Worm (Caenorhabditis elegans) whole organism, midembryonic: ENCODE measurements around the gene pot-1.

Experiments used
- med-1 ChIP-seq: sonication (generic microtip); optimal IDR thresholded peaks from 2 replicates; lab custom pipeline; 2017; ENCODE audit warnings: missing genetic modification characterization, mild to moderate bottlenecking, missing compliant biosample characterization, antibody characterized with exemption, missing genetic modification reagents; ENCODE audit not compliant: insufficient read depth
- ref-1 ChIP-seq: fragments of 200-800 bp; sonication (Bioruptor generic); conservative IDR thresholded peaks from 2 replicates; pipeline ENCODE4 v1.3.6; 2022; ENCODE audit warnings: missing genetic modification reagents, missing genetic modification characterization, missing compliant biosample characterization
- tab-1 ChIP-seq: fragments of 200-800 bp; sonication (Bioruptor generic); IDR thresholded peaks from 2 replicates; pipeline ENCODE4 v1.3.6; 2022; ENCODE audit warnings: missing genetic modification characterization, missing compliant biosample characterization
- ztf-23 ChIP-seq: fragments of 200-800 bp; sonication (Bioruptor generic); IDR thresholded peaks from 2 replicates; pipeline ENCODE4 v1.3.6; 2022; ENCODE audit warnings: missing genetic modification reagents, missing genetic modification characterization, missing compliant biosample characterization

DNA sequence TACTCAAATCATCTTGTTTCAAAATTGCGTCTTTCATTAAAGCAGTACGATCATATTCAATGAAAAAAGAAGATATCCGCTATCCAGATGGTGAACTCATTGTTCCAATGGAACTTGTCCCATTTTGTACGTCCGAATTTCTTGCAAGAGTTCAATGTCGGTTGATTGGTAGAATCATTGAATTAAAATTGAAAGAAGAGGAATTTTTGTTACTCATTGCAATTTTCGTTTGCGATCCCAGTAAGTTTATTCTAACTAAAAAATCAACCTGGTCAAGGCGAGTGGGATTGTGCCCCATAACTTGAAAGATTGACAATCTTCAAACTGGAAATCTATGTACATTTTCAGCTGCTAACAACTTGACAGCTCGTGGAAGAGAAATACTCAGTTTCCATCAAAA lies 37.0 kb downstream of the pot-1 start:
- TF ChIP-seq tab-1 (GFP tag; lab: Robert Waterston, UW): no peak
- no peak for TF ChIP-seq ztf-23
- TF ChIP-seq med-1 (GFP tag; lab: Kevin White, UChicago): no peak
- no peak for TF ChIP-seq ref-1 (GFP tag; lab: Robert Waterston, UW)
